Fruit fly (Drosophila melanogaster) S2 (cell line): Measurements from ENCODE around the gene CG15628.

Source experiments
- CG8478 ChIP-seq: fragments of >200 bp; optimal IDR thresholded peaks from 2 replicates; lab custom pipeline; 2018
- CTCF ChIP-seq, 2 experiments: fragments of >200 bp; optimal IDR thresholded peaks; 2 replicates each; lab custom pipeline; 2018

DNA sequence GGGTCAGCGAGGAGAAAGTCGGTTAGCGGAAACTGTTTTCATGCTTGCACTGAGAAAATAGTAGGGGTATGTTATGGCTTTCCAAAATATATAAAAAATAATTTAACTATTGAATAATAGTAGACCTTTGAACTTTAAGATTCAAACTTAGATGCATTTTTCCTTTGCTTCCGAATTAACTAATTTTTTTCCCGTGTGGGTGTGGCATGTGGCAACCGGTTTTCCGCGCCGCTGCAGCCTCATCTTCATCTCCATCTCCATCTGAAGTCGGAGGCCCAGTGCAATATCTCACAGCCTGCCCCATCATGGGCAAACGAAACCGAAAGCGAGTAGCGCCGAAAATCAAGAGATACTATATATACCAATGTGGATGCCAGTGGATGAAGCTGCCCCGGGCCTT is 23.9 kb upstream of the CG15628 start:
- TF ChIP-seq CG8478 (lab: Kevin White, UChicago) = no peak
- no peak for TF ChIP-seq CTCF (optimal IDR thresholded peaks at IDR 0.05; lab: Kevin White, UChicago)
